Worm (Caenorhabditis elegans) whole organism, L3 larva: Measurements from ENCODE around the gene tax-6.

ENCODE experiments used
- ama-1 ChIP-seq: fragments of 150-350 bp; optimal IDR thresholded peaks from 2 replicates; lab custom pipeline; 2018
- ceh-16 ChIP-seq: sonication (generic microtip); optimal IDR thresholded peaks from 2 replicates; lab custom pipeline; 2017; ENCODE audit warnings: missing biosample characterization, missing genetic modification characterization
- lin-15B ChIP-seq: fragments of 150-350 bp; optimal IDR thresholded peaks from 2 replicates; lab custom pipeline; 2014; ENCODE audit warnings: missing biosample characterization, missing genetic modification characterization
- nhr-28 ChIP-seq: fragments of 150-350 bp; optimal IDR thresholded peaks from 2 replicates; lab custom pipeline; 2014; ENCODE audit warnings: missing biosample characterization, missing genetic modification characterization
- nhr-77 ChIP-seq: fragments of 150-350 bp; optimal IDR thresholded peaks from 2 replicates; lab custom pipeline; 2014; ENCODE audit warnings: missing biosample characterization, missing genetic modification characterization
- snpc-4 ChIP-seq: fragments of 150-350 bp; optimal IDR thresholded peaks from 2 replicates; lab custom pipeline; 2014; ENCODE audit warnings: missing biosample characterization, missing genetic modification characterization

DNA sequence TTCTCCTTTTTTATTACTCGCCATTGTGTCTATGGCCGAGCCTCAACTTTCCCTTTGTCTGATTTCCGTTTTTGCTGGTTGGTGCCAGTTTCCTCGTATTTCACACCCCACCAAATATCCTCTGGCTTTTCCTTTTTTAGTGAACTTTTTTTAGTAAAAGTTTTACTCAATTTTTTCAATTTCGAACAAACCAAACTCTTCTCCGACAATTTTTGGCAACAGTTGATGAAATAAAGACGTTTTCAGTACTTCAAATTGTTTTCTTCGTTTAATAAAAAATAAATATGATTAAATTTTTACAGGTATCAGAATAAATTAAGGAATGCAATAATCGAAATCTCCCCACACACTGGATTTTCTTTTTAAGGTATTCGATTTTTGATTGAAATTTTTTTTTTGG is 19.7 kb upstream of the tax-6 start, which contains the start of gene cal-4:
- no peak for TF ChIP-seq lin-15B
- no peak for TF ChIP-seq snpc-4
- no peak for TF ChIP-seq nhr-77
- no peak for TF ChIP-seq ceh-16 (tag; lab: Kevin White, UChicago)
- TF ChIP-seq ama-1, result no peak
- no peak for TF ChIP-seq nhr-28 (tag; lab: Kevin White, UChicago)
